Worm (Caenorhabditis elegans) whole organism, young adult: ENCODE data around the gene odd-1.

Source experiments
- ZK185.1 ChIP-seq: sonication (generic microtip); optimal IDR thresholded peaks from 2 replicates; lab custom pipeline; 2016; ENCODE audit warnings: mild to moderate bottlenecking, missing genetic modification characterization, missing compliant biosample characterization; ENCODE audit not compliant: poor library complexity, severe bottlenecking
- aptf-3 ChIP-seq: fragments of 200-800 bp; sonication (Bioruptor generic); IDR thresholded peaks from 2 replicates; pipeline ENCODE4 v1.3.6; 2022; ENCODE audit warnings: missing genetic modification characterization, missing compliant biosample characterization
- egl-18 ChIP-seq: fragments of 200-800 bp; sonication (Bioruptor generic); IDR thresholded peaks from 2 replicates; pipeline ENCODE4 v1.3.6; 2022; ENCODE audit warnings: missing genetic modification reagents, missing genetic modification characterization, missing compliant biosample characterization
- him-1 ChIP-seq: sonication (generic microtip); optimal IDR thresholded peaks from 2 replicates; lab custom pipeline; 2016; ENCODE audit warnings: missing genotype, missing genetic modification reagents, missing genetic modification characterization, missing compliant biosample characterization
- hmg-20 ChIP-seq: fragments of 200-800 bp; sonication (Bioruptor generic); IDR thresholded peaks from 2 replicates; pipeline ENCODE4 v1.3.6; 2022; ENCODE audit warnings: missing genetic modification reagents, missing genetic modification characterization, missing compliant biosample characterization
- madf-8 ChIP-seq: fragments of 200-800 bp; sonication (Bioruptor generic); conservative IDR thresholded peaks from 2 replicates; pipeline ENCODE4 v1.3.6; 2022; ENCODE audit warnings: missing genetic modification reagents, missing genetic modification characterization, missing compliant biosample characterization
- nhr-179 ChIP-seq: sonication (generic microtip); optimal IDR thresholded peaks from 2 replicates; lab custom pipeline; 2016; ENCODE audit warnings: mild to moderate bottlenecking, missing genetic modification characterization, missing compliant biosample characterization
- zim-3 ChIP-seq: sonication (generic microtip); optimal IDR thresholded peaks from 2 replicates; lab custom pipeline; 2017; ENCODE audit warnings: mild to moderate bottlenecking, missing genetic modification characterization, moderate library complexity, missing compliant biosample characterization

ce11 chrIII:7136015-7136414, 27.9 kb downstream of the odd-1 start, which contains the start of gene B0280.17:
- TF ChIP-seq hmg-20 (GFP tag; lab: Robert Waterston, UW) (no peak), nhr-179 (no peak), madf-8 (GFP tag; lab: Robert Waterston, UW) (no peak), him-1 (no peak), aptf-3 (GFP tag; lab: Robert Waterston, UW) (no peak), egl-18 (GFP tag; lab: Robert Waterston, UW) (no peak), ZK185.1 (tag; lab: Kevin White, UChicago) (no peak), zim-3 (no peak)
